Worm (Caenorhabditis elegans): ENCODE data around the gene K08H10.6.

The K08H10.6 gene

DNA sequence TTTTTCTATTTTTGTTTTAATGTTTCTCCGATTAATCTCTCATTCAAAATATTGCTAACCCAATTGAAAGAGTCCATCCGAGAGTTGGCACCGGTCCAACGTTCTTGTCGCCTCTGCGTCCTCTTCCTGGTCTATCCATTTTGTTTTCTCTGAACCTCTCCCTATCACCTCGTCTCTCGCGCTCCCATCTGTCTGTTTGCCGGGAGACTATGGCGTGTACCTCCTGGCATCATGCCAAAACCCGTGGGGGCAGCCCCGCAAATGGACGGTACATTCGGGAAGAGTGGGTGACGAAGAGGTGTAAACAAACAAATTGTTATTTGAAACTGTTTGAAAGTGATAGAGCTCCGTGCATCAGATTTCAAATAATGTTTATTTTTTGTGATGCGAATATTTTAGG lies 40.6 kb upstream of the K08H10.6 start, which contains the start of gene T06E8.2 (continued):
- TF ChIP-seq F10B5.3 (tag; optimal IDR thresholded peaks at IDR 0.05) (no peak), saeg-2 (GFP tag; IDR thresholded peaks at IDR 0.05) (0 out of 2 replicates have a peak, but pooled peaks have one; percentile 53)

ce11 chrV:10035586-10035985 lies 39.9 kb upstream of the K08H10.6 start:
- TF ChIP-seq zip-11 (GFP tag; IDR thresholded peaks at IDR 0.05) (no peak), ZK337.2 (GFP tag; IDR thresholded peaks at IDR 0.05) (no peak), dmd-9 (GFP tag; IDR thresholded peaks at IDR 0.05) (no peak), hif-1 (tag; optimal IDR thresholded peaks at IDR 0.05) (no peak), rbr-2 (tag; optimal IDR thresholded peaks at IDR 0.05) (peak; percentile 5)

- no peak for TF ChIP-seq sdz-12 (GFP tag; optimal IDR thresholded peaks at IDR 0.05)
- 0 out of 2 replicates have a peak, but pooled peaks have one; percentile 45 for TF ChIP-seq lin-1 (GFP tag; IDR thresholded peaks at IDR 0.05)
- TF ChIP-seq snpc-4 (tag; optimal IDR thresholded peaks at IDR 0.05): no peak
- TF ChIP-seq mxl-2 (GFP tag; conservative IDR thresholded peaks at IDR 0.05): no peak
- TF ChIP-seq nhr-111 (GFP tag; optimal IDR thresholded peaks at IDR 0.05): no peak
- TF ChIP-seq D1046.2 (GFP tag; IDR thresholded peaks at IDR 0.05): no peak
- peak; percentile 50 for TF ChIP-seq hlh-30 (tag; optimal IDR thresholded peaks at IDR 0.05; ENCODE audit: insufficient read depth)
- TF ChIP-seq rbr-2 (tag; optimal IDR thresholded peaks at IDR 0.05): no peak
- TF ChIP-seq Y48G9A.11 (GFP tag; IDR thresholded peaks at IDR 0.05): no peak
- no peak for TF ChIP-seq spr-3 (GFP tag; optimal IDR thresholded peaks at IDR 0.05)
- no peak for TF ChIP-seq F10B5.3 (tag; optimal IDR thresholded peaks at IDR 0.05)
- peak; percentile 81 for TF ChIP-seq nhr-28 (tag; optimal IDR thresholded peaks at IDR 0.05)
- no peak for TF ChIP-seq daf-12 (tag; optimal IDR thresholded peaks at IDR 0.05)
- no peak for TF ChIP-seq ZK546.5 (tag; optimal IDR thresholded peaks at IDR 0.05)
- TF ChIP-seq ces-1 (GFP tag; optimal IDR thresholded peaks at IDR 0.05): no peak
- no peak for TF ChIP-seq egl-43 (GFP tag; IDR thresholded peaks at IDR 0.05)
- no peak for TF ChIP-seq nhr-76 (tag; optimal IDR thresholded peaks at IDR 0.05)
- TF ChIP-seq lim-7 (GFP tag; IDR thresholded peaks at IDR 0.05): no peak
- peak; percentile 24 for TF ChIP-seq mep-1 (tag; optimal IDR thresholded peaks at IDR 0.05)
- no peak for TF ChIP-seq aha-1 (tag)
- no peak for TF ChIP-seq madf-5 (GFP tag; IDR thresholded peaks at IDR 0.05)
- no peak for TF ChIP-seq F37D6.2 (tag; optimal IDR thresholded peaks at IDR 0.05)
- TF ChIP-seq mdt-29 (GFP tag; IDR thresholded peaks at IDR 0.05): no peak
- TF ChIP-seq unc-130 (GFP tag; optimal IDR thresholded peaks at IDR 0.05): no peak
- peak; percentile 31 for TF ChIP-seq nhr-102 (tag; optimal IDR thresholded peaks at IDR 0.05)
- no peak for TF ChIP-seq ama-1 (optimal IDR thresholded peaks at IDR 0.05)
- TF ChIP-seq set-16 (GFP tag; IDR thresholded peaks at IDR 0.05): no peak
- no peak for TF ChIP-seq hif-1 (tag; optimal IDR thresholded peaks at IDR 0.05)
- TF ChIP-seq nhr-41 (GFP tag; IDR thresholded peaks at IDR 0.05): no peak
- no peak for TF ChIP-seq ztf-7 (tag; optimal IDR thresholded peaks at IDR 0.05)
- no peak for TF ChIP-seq zfp-3 (GFP tag; conservative IDR thresholded peaks at IDR 0.05)
- TF ChIP-seq nhr-6 (tag; optimal IDR thresholded peaks at IDR 0.05): no peak
- no peak for TF ChIP-seq ztf-11 (tag; optimal IDR thresholded peaks at IDR 0.05)
- peak; percentile 87 for TF ChIP-seq mes-2 (tag; optimal IDR thresholded peaks at IDR 0.05; ENCODE audit: poor library complexity, severe bottlenecking)
- TF ChIP-seq lin-38 (GFP tag; IDR thresholded peaks at IDR 0.05): no peak
- 0 out of 2 replicates have a peak, but pooled peaks have one; percentile 32 for TF ChIP-seq tra-1 (GFP tag; IDR thresholded peaks at IDR 0.05)
- no peak for TF ChIP-seq jun-1 (tag; optimal IDR thresholded peaks at IDR 0.05)
- TF ChIP-seq F44E2.7 (GFP tag; IDR thresholded peaks at IDR 0.05): no peak
- no peak for TF ChIP-seq cey-2 (tag; optimal IDR thresholded peaks at IDR 0.05; ENCODE audit: borderline replicate concordance, insufficient read depth)
- no peak for TF ChIP-seq nhr-11 (tag; optimal IDR thresholded peaks at IDR 0.05)
- no peak for TF ChIP-seq ceh-28 (tag; optimal IDR thresholded peaks at IDR 0.05)
Observed at ce11 chrV:10031384-10032171, 35.9 kb upstream of the K08H10.6 start.
